Fruit fly (Drosophila melanogaster) whole organism, embryonic: Measurements from ENCODE around the gene trbd.

Experiments used
- BEAF-32 ChIP-seq: fragments of 200-800 bp; sonication (Bioruptor generic); optimal IDR thresholded peaks from 3 replicates; lab custom pipeline; 2017; ENCODE audit warnings: missing biosample characterization, missing genetic modification characterization, mild to moderate bottlenecking, moderate library complexity, missing genetic modification reagents
- C15 ChIP-seq: fragments of 200-800 bp; sonication (Bioruptor generic); IDR thresholded peaks from 3 replicates; pipeline ENCODE4 v1.3.6; 2022; ENCODE audit warnings: missing biosample characterization, missing genetic modification characterization
- CG10321 ChIP-seq: fragments of 200-800 bp; sonication (Bioruptor generic); IDR thresholded peaks from 2 replicates; pipeline ENCODE4 v1.3.6; 2022; ENCODE audit warnings: missing biosample characterization, missing genetic modification characterization
- CG12071 ChIP-seq: fragments of 200-800 bp; sonication (Bioruptor generic); optimal IDR thresholded peaks from 3 replicates; lab custom pipeline; 2018; ENCODE audit warnings: missing biosample characterization, mild to moderate bottlenecking, missing genetic modification characterization
- CG12769 ChIP-seq: fragments of 200-800 bp; sonication (Bioruptor generic); optimal IDR thresholded peaks from 2 replicates; lab custom pipeline; 2019; ENCODE audit warnings: missing biosample characterization, mild to moderate bottlenecking, missing genetic modification characterization, moderate library complexity
- CG14667 ChIP-seq: fragments of 200-800 bp; sonication (Bioruptor generic); IDR thresholded peaks from 2 replicates; pipeline ENCODE4 v1.3.6; 2022; ENCODE audit warnings: missing biosample characterization, missing genetic modification characterization
- CG1529 ChIP-seq: fragments of 200-800 bp; sonication (Bioruptor generic); optimal IDR thresholded peaks from 3 replicates; lab custom pipeline; 2018; ENCODE audit warnings: missing biosample characterization, missing genetic modification characterization
- CG1647 ChIP-seq: fragments of 200-800 bp; sonication (Bioruptor generic); optimal IDR thresholded peaks from 3 replicates; lab custom pipeline; 2016; ENCODE audit warnings: missing biosample characterization, missing genetic modification characterization
- CG17568 ChIP-seq: fragments of 200-800 bp; sonication (Bioruptor generic); optimal IDR thresholded peaks from 2 replicates; lab custom pipeline; 2018; ENCODE audit warnings: missing biosample characterization, mild to moderate bottlenecking, missing genetic modification characterization, moderate library complexity
- CG1792 ChIP-seq: fragments of 200-800 bp; sonication (Bioruptor generic); optimal IDR thresholded peaks from 2 replicates; lab custom pipeline; 2016; ENCODE audit warnings: missing biosample characterization, missing genetic modification characterization
- CG18476 ChIP-seq: fragments of 200-800 bp; sonication (Bioruptor generic); optimal IDR thresholded peaks from 2 replicates; lab custom pipeline; 2016; ENCODE audit warnings: missing biosample characterization, mild to moderate bottlenecking, missing genetic modification characterization
- CG30431 ChIP-seq: fragments of 200-800 bp; sonication (Bioruptor generic); optimal IDR thresholded peaks from 2 replicates; lab custom pipeline; 2017; ENCODE audit warnings: missing biosample characterization, missing genetic modification characterization
- CG3407 ChIP-seq: fragments of 200-800 bp; sonication (Bioruptor generic); optimal IDR thresholded peaks from 2 replicates; lab custom pipeline; 2018; ENCODE audit warnings: missing biosample characterization, mild to moderate bottlenecking, missing genetic modification characterization
- CG3847 ChIP-seq: fragments of 200-800 bp; sonication (Bioruptor generic); IDR thresholded peaks from 2 replicates; pipeline ENCODE4 v1.3.6; 2022; ENCODE audit warnings: missing biosample characterization, missing genetic modification characterization
- CG5953 ChIP-seq: fragments of 200-800 bp; sonication (Bioruptor generic); IDR thresholded peaks from 2 replicates; pipeline ENCODE4 v1.3.6; 2022; ENCODE audit warnings: missing biosample characterization, missing genetic modification characterization
- CG6683 ChIP-seq: fragments of 200-800 bp; sonication (Bioruptor generic); optimal IDR thresholded peaks from 2 replicates; lab custom pipeline; 2017; ENCODE audit warnings: missing biosample characterization, mild to moderate bottlenecking, missing genetic modification characterization, missing genetic modification reagents
- CG7745 ChIP-seq: fragments of 200-800 bp; sonication (Bioruptor generic); optimal IDR thresholded peaks from 2 replicates; lab custom pipeline; 2018; ENCODE audit warnings: missing biosample characterization, mild to moderate bottlenecking, missing genetic modification characterization, moderate library complexity
- CG7928 ChIP-seq: fragments of 200-800 bp; sonication (Bioruptor generic); optimal IDR thresholded peaks from 2 replicates; lab custom pipeline; 2017; ENCODE audit warnings: missing biosample characterization, mild to moderate bottlenecking, missing genetic modification characterization
- CG8359 ChIP-seq: fragments of 200-800 bp; sonication (Bioruptor generic); optimal IDR thresholded peaks from 2 replicates; lab custom pipeline; 2017; ENCODE audit warnings: missing biosample characterization, mild to moderate bottlenecking, missing genetic modification characterization, borderline replicate concordance
- CG9727 ChIP-seq: fragments of 200-800 bp; sonication (Bioruptor generic); optimal IDR thresholded peaks from 3 replicates; lab custom pipeline; 2017; ENCODE audit warnings: missing biosample characterization, mild to moderate bottlenecking, missing genetic modification characterization
- Dbx ChIP-seq: fragments of 200-800 bp; sonication (Bioruptor generic); IDR thresholded peaks from 3 replicates; pipeline ENCODE4 v1.3.6; 2022; ENCODE audit warnings: missing biosample characterization, missing genetic modification characterization
- Doc3 ChIP-seq: fragments of 200-800 bp; sonication (Bioruptor generic); IDR thresholded peaks from 3 replicates; pipeline ENCODE4 v1.3.6; 2022; ENCODE audit warnings: missing biosample characterization, missing genetic modification characterization; ENCODE audit not compliant: partially characterized antibody
- HLH54F ChIP-seq: fragments of 200-800 bp; sonication (Bioruptor generic); optimal IDR thresholded peaks from 3 replicates; lab custom pipeline; 2016; ENCODE audit warnings: missing biosample characterization, missing genetic modification characterization
- Meics ChIP-seq: fragments of 200-800 bp; sonication (Bioruptor generic); optimal IDR thresholded peaks from 2 replicates; lab custom pipeline; 2017; ENCODE audit warnings: missing biosample characterization, mild to moderate bottlenecking, missing genetic modification characterization
- Nf-YB ChIP-seq: fragments of 200-800 bp; sonication (Bioruptor generic); optimal IDR thresholded peaks from 3 replicates; lab custom pipeline; 2019; ENCODE audit warnings: missing biosample characterization, mild to moderate bottlenecking, missing genetic modification characterization, moderate library complexity
- NfI ChIP-seq: fragments of 200-800 bp; sonication (Bioruptor generic); optimal IDR thresholded peaks from 3 replicates; lab custom pipeline; 2018; ENCODE audit warnings: missing biosample characterization, mild to moderate bottlenecking, missing genetic modification characterization, moderate library complexity
- PHDP ChIP-seq: fragments of 200-800 bp; sonication (Bioruptor generic); optimal IDR thresholded peaks from 3 replicates; lab custom pipeline; 2018; ENCODE audit warnings: missing biosample characterization, mild to moderate bottlenecking, missing genetic modification characterization, moderate library complexity
- Rfx ChIP-seq: fragments of 200-800 bp; sonication (Bioruptor generic); IDR thresholded peaks from 2 replicates; pipeline ENCODE4 v1.3.6; 2022; ENCODE audit warnings: missing biosample characterization, missing genetic modification characterization
- al ChIP-seq: fragments of 200-800 bp; sonication (Bioruptor generic); IDR thresholded peaks from 2 replicates; pipeline ENCODE4 v1.3.6; 2022; ENCODE audit warnings: missing biosample characterization, missing genetic modification characterization
- amos ChIP-seq: fragments of 200-800 bp; sonication (Bioruptor generic); IDR thresholded peaks from 2 replicates; pipeline ENCODE4 v1.3.6; 2022; ENCODE audit warnings: missing biosample characterization, missing genetic modification characterization; ENCODE audit not compliant: partially characterized antibody
- br ChIP-seq: fragments of >200 bp; optimal IDR thresholded peaks from 2 replicates; lab custom pipeline; 2017
- crc ChIP-seq: fragments of 200-800 bp; sonication (Bioruptor generic); optimal IDR thresholded peaks from 2 replicates; lab custom pipeline; 2016; ENCODE audit warnings: missing biosample characterization, missing genetic modification characterization
- crp ChIP-seq, 2 experiments: fragments of 200-800 bp; sonication (Bioruptor generic); optimal IDR thresholded peaks; 2 replicates in 1 of 2; 3 replicates in 1 of 2; lab custom pipeline; 2017; ENCODE audit warnings: missing biosample characterization in 2 of 2, missing genetic modification characterization in 2 of 2, mild to moderate bottlenecking in 1 of 2, moderate library complexity in 1 of 2
- dm ChIP-seq: fragments of 200-800 bp; sonication (Bioruptor generic); optimal IDR thresholded peaks from 3 replicates; lab custom pipeline; 2016; ENCODE audit warnings: missing biosample characterization, missing genetic modification characterization
- dmrt99B ChIP-seq: fragments of 200-800 bp; sonication (Bioruptor generic); optimal IDR thresholded peaks from 2 replicates; lab custom pipeline; 2018; ENCODE audit warnings: missing biosample characterization, mild to moderate bottlenecking, missing genetic modification characterization, moderate library complexity
- emc ChIP-seq: fragments of 200-800 bp; sonication (Bioruptor generic); optimal IDR thresholded peaks from 2 replicates; lab custom pipeline; 2016; ENCODE audit warnings: missing biosample characterization, missing genetic modification characterization
- ewg ChIP-seq: fragments of 200-800 bp; sonication (Bioruptor generic); optimal IDR thresholded peaks from 3 replicates; lab custom pipeline; 2017; ENCODE audit warnings: mild to moderate bottlenecking, missing biosample characterization, missing genetic modification reagents, missing genetic modification characterization
- gce ChIP-seq: fragments of 200-800 bp; sonication (Bioruptor generic); IDR thresholded peaks from 3 replicates; pipeline ENCODE4 v1.3.6; 2022; ENCODE audit warnings: missing biosample characterization, missing genetic modification characterization
- gro ChIP-seq: fragments of 200-800 bp; sonication (Bioruptor generic); optimal IDR thresholded peaks from 2 replicates; lab custom pipeline; 2016; ENCODE audit warnings: missing biosample characterization, missing genetic modification characterization
- maf-S ChIP-seq: fragments of 200-800 bp; sonication (Bioruptor generic); optimal IDR thresholded peaks from 2 replicates; lab custom pipeline; 2016; ENCODE audit warnings: missing biosample characterization, missing genetic modification characterization
- nom ChIP-seq: fragments of 200-800 bp; sonication (Bioruptor generic); optimal IDR thresholded peaks from 2 replicates; lab custom pipeline; 2017; ENCODE audit warnings: missing biosample characterization, missing genetic modification characterization, mild to moderate bottlenecking, moderate library complexity, missing genetic modification reagents
- pho ChIP-seq: fragments of 200-800 bp; sonication (Bioruptor generic); optimal IDR thresholded peaks from 2 replicates; lab custom pipeline; 2016; ENCODE audit warnings: missing biosample characterization, missing genetic modification characterization
- pum ChIP-seq: fragments of 200-800 bp; sonication (Bioruptor generic); optimal IDR thresholded peaks from 2 replicates; lab custom pipeline; 2016; ENCODE audit warnings: missing biosample characterization, missing genetic modification characterization
- scrt ChIP-seq: fragments of 200-800 bp; sonication (Bioruptor generic); optimal IDR thresholded peaks from 2 replicates; lab custom pipeline; 2018; ENCODE audit warnings: missing biosample characterization, mild to moderate bottlenecking, missing genetic modification characterization, moderate library complexity
- sna ChIP-seq: fragments of 200-800 bp; sonication (Bioruptor generic); IDR thresholded peaks from 2 replicates; pipeline ENCODE4 v1.3.6; 2022; ENCODE audit warnings: missing biosample characterization, missing genetic modification characterization; ENCODE audit not compliant: partially characterized antibody
- sug ChIP-seq: fragments of 200-800 bp; optimal IDR thresholded peaks from 2 replicates; lab custom pipeline; 2019; ENCODE audit warnings: missing biosample characterization, mild to moderate bottlenecking, missing genetic modification characterization, moderate library complexity
- ttk ChIP-seq: fragments of 200-800 bp; sonication (Bioruptor generic); IDR thresholded peaks from 2 replicates; pipeline ENCODE4 v2.1.2; 2022; ENCODE audit warnings: missing biosample characterization, missing genetic modification characterization
- twi ChIP-seq: fragments of 200-800 bp; optimal IDR thresholded peaks from 2 replicates; lab custom pipeline; 2019; ENCODE audit warnings: missing biosample characterization, mild to moderate bottlenecking, missing genetic modification characterization, moderate library complexity
- unc-4 ChIP-seq: fragments of 200-800 bp; sonication (Bioruptor generic); IDR thresholded peaks from 2 replicates; pipeline ENCODE4 v1.3.6; 2022; ENCODE audit warnings: missing biosample characterization, missing genetic modification characterization; ENCODE audit not compliant: partially characterized antibody
- wor ChIP-seq: fragments of 200-800 bp; sonication (Bioruptor generic); IDR thresholded peaks from 2 replicates; pipeline ENCODE4 v1.3.6; 2022; ENCODE audit warnings: missing biosample characterization, missing genetic modification characterization

trbd gene

dm6 chr3R:9705008-9705628 is 5.7 kb downstream of the trbd start, which contains the start of gene Unc-115a (continued):
- TF ChIP-seq nom (GFP tag; lab: Kevin White, UChicago): no peak
- no peak for TF ChIP-seq Nf-YB (GFP tag; lab: Kevin White, UChicago)
- no peak for TF ChIP-seq CG18476
- peak; percentile 73 for TF ChIP-seq gro (GFP tag; lab: Kevin White, UChicago)
- peak; percentile 92 for TF ChIP-seq BEAF-32 (GFP tag; lab: Kevin White, UChicago)
- no peak for TF ChIP-seq CG7928
- no peak for TF ChIP-seq sna (GFP tag; lab: Robert Waterston, UW)
- TF ChIP-seq CG14667 (GFP tag; lab: Robert Waterston, UW): no peak
- no peak for TF ChIP-seq ttk
- TF ChIP-seq dmrt99B (tag; lab: Kevin White, UChicago): no peak
- TF ChIP-seq ewg (GFP tag; lab: Kevin White, UChicago): peak; percentile 15
- TF ChIP-seq CG1792: no peak
- TF ChIP-seq Dbx (GFP tag; lab: Robert Waterston, UW): no peak
- TF ChIP-seq pho (GFP tag; lab: Kevin White, UChicago): peak; percentile 80
- TF ChIP-seq CG6683: no peak
- no peak for TF ChIP-seq CG30431
- TF ChIP-seq br: no peak
- TF ChIP-seq emc (GFP tag; lab: Kevin White, UChicago): no peak
- no peak for TF ChIP-seq twi
- no peak for TF ChIP-seq unc-4
- TF ChIP-seq pum (GFP tag; lab: Kevin White, UChicago): peak; percentile 6
- peak; percentile 3 for TF ChIP-seq scrt (GFP tag; lab: Kevin White, UChicago)
- TF ChIP-seq CG7745 (tag; lab: Kevin White, UChicago): no peak
- TF ChIP-seq wor (GFP tag; lab: Robert Waterston, UW): no peak
- peak; percentile 52 for TF ChIP-seq CG9727 (GFP tag; lab: Kevin White, UChicago)
- TF ChIP-seq CG3847: no peak
- peak; percentile 36 for TF ChIP-seq CG1647 (GFP tag; lab: Kevin White, UChicago)
- TF ChIP-seq Rfx (GFP tag; lab: Robert Waterston, UW): no peak
- TF ChIP-seq NfI (GFP tag; lab: Kevin White, UChicago): peak; percentile 36
- TF ChIP-seq C15 (GFP tag; lab: Robert Waterston, UW): no peak
- TF ChIP-seq Meics (GFP tag; lab: Kevin White, UChicago): peak; percentile 44
- TF ChIP-seq dm (GFP tag; lab: Kevin White, UChicago): peak; percentile 94
- TF ChIP-seq CG10321: no peak
- no peak for TF ChIP-seq Doc3
- peak; percentile 59 for TF ChIP-seq HLH54F (GFP tag; lab: Kevin White, UChicago)
- peak; percentile 41 for TF ChIP-seq sug (tag; lab: Kevin White, UChicago)
- no peak for TF ChIP-seq CG12071 (GFP tag; lab: Kevin White, UChicago)
- no peak for TF ChIP-seq CG3407 (GFP tag; lab: Kevin White, UChicago)
- no peak for TF ChIP-seq CG17568 (GFP tag; lab: Kevin White, UChicago)
- no peak for TF ChIP-seq crc (GFP tag; lab: Kevin White, UChicago)
- TF ChIP-seq maf-S (GFP tag; lab: Kevin White, UChicago): peak; percentile 31
- peak; percentile 62 for TF ChIP-seq CG12769 (tag; lab: Kevin White, UChicago)
- TF ChIP-seq CG5953 (GFP tag; lab: Robert Waterston, UW): no peak
- no peak for TF ChIP-seq gce
- TF ChIP-seq crp (GFP tag; optimal IDR thresholded peaks at IDR 0.05; lab: Kevin White, UChicago): peak in 1 of 2 experiments; percentile 42
- no peak for TF ChIP-seq amos (GFP tag; lab: Robert Waterston, UW)
- TF ChIP-seq al (GFP tag; lab: Robert Waterston, UW): no peak
- TF ChIP-seq CG8359 (GFP tag; lab: Kevin White, UChicago): no peak
- TF ChIP-seq PHDP (tag; lab: Kevin White, UChicago): peak; percentile 38
- TF ChIP-seq CG1529 (GFP tag; lab: Kevin White, UChicago): no peak
